Worm (Caenorhabditis elegans) whole organism, late embryonic: ENCODE results near the gene emc-6.

Source experiments
- C08G9.2 ChIP-seq: sonication (generic microtip); optimal IDR thresholded peaks from 2 replicates; lab custom pipeline; 2016; ENCODE audit warnings: mild to moderate bottlenecking, missing genetic modification characterization, moderate library complexity, missing compliant biosample characterization
- C38D4.7 ChIP-seq: fragments of 200-800 bp; sonication (Bioruptor generic); optimal IDR thresholded peaks from 2 replicates; lab custom pipeline; 2018; ENCODE audit warnings: mild to moderate bottlenecking, missing genetic modification characterization, moderate library complexity, missing compliant biosample characterization
- K09A11.1 ChIP-seq: sonication (generic microtip); optimal IDR thresholded peaks from 2 replicates; lab custom pipeline; 2017; ENCODE audit warnings: antibody characterized with exemption, mild to moderate bottlenecking, missing genetic modification characterization, missing compliant biosample characterization; ENCODE audit not compliant: insufficient read depth
- Y22D7AL.16 ChIP-seq: sonication (generic microtip); optimal IDR thresholded peaks from 2 replicates; lab custom pipeline; 2016; ENCODE audit warnings: missing genetic modification characterization, missing compliant biosample characterization
- ahr-1 ChIP-seq: sonication (generic microtip); optimal IDR thresholded peaks from 2 replicates; lab custom pipeline; 2016; ENCODE audit warnings: missing genetic modification characterization, missing compliant biosample characterization
- ama-1 ChIP-seq: fragments of 150-350 bp; optimal IDR thresholded peaks from 2 replicates; lab custom pipeline; 2014
- ceh-18 ChIP-seq: sonication (generic microtip); optimal IDR thresholded peaks from 2 replicates; lab custom pipeline; 2016; ENCODE audit warnings: missing genetic modification characterization, missing compliant biosample characterization
- ceh-22 ChIP-seq: sonication (generic microtip); optimal IDR thresholded peaks from 2 replicates; lab custom pipeline; 2017; ENCODE audit warnings: missing biosample characterization, missing genetic modification characterization
- ceh-30 ChIP-seq: fragments of 150-350 bp; optimal IDR thresholded peaks from 2 replicates; lab custom pipeline; 2014; ENCODE audit warnings: missing biosample characterization, missing genetic modification characterization
- ceh-31 ChIP-seq: sonication (generic microtip); optimal IDR thresholded peaks from 2 replicates; lab custom pipeline; 2016; ENCODE audit warnings: missing genetic modification characterization, missing compliant biosample characterization
- ceh-34 ChIP-seq: sonication (generic microtip); optimal IDR thresholded peaks from 2 replicates; lab custom pipeline; 2016; ENCODE audit warnings: mild to moderate bottlenecking, missing genetic modification characterization, missing compliant biosample characterization
- ceh-45 ChIP-seq: fragments of 200-800 bp; sonication (Bioruptor generic); IDR thresholded peaks from 2 replicates; pipeline ENCODE4 v1.3.6; 2022; ENCODE audit warnings: missing genetic modification reagents, missing genetic modification characterization, missing compliant biosample characterization
- dve-1 ChIP-seq: sonication (generic microtip); optimal IDR thresholded peaks from 2 replicates; lab custom pipeline; 2017; ENCODE audit warnings: antibody characterized with exemption, mild to moderate bottlenecking, missing genetic modification characterization, missing compliant biosample characterization
- elt-2 ChIP-seq: sonication (generic microtip); optimal IDR thresholded peaks from 2 replicates; lab custom pipeline; 2016; ENCODE audit warnings: missing genetic modification reagents, missing genetic modification characterization, missing compliant biosample characterization
- elt-4 ChIP-seq: sonication (generic microtip); optimal IDR thresholded peaks from 2 replicates; lab custom pipeline; 2016; ENCODE audit warnings: missing genetic modification characterization, missing compliant biosample characterization
- fkh-10 ChIP-seq: fragments of 150-350 bp; optimal IDR thresholded peaks from 2 replicates; lab custom pipeline; 2014; ENCODE audit warnings: missing biosample characterization, missing genetic modification reagents, missing genetic modification characterization
- gmeb-2 ChIP-seq: sonication (generic microtip); optimal IDR thresholded peaks from 2 replicates; lab custom pipeline; 2016; ENCODE audit warnings: missing genetic modification characterization, inconsistent platforms, missing compliant biosample characterization
- hlh-13 ChIP-seq: fragments of 200-800 bp; sonication (Bioruptor generic); optimal IDR thresholded peaks from 2 replicates; lab custom pipeline; 2018; ENCODE audit warnings: mild to moderate bottlenecking, missing genetic modification characterization, missing compliant biosample characterization
- lin-11 ChIP-seq: fragments of 200-800 bp; sonication (Bioruptor generic); optimal IDR thresholded peaks from 2 replicates; lab custom pipeline; 2018; ENCODE audit warnings: mild to moderate bottlenecking, missing genetic modification characterization, missing compliant biosample characterization
- nfya-1 ChIP-seq: sonication (generic microtip); optimal IDR thresholded peaks from 2 replicates; lab custom pipeline; 2017; ENCODE audit warnings: missing genetic modification characterization, mild to moderate bottlenecking, missing compliant biosample characterization, antibody characterized with exemption, moderate library complexity
- nhr-232 ChIP-seq: sonication (generic microtip); optimal IDR thresholded peaks from 2 replicates; lab custom pipeline; 2016; ENCODE audit warnings: missing genetic modification characterization, missing compliant biosample characterization
- odd-2 ChIP-seq: sonication (generic microtip); optimal IDR thresholded peaks from 2 replicates; lab custom pipeline; 2017; ENCODE audit warnings: antibody characterized with exemption, mild to moderate bottlenecking, missing genetic modification characterization, missing compliant biosample characterization
- pax-1 ChIP-seq: fragments of 150-350 bp; optimal IDR thresholded peaks from 2 replicates; lab custom pipeline; 2014; ENCODE audit warnings: missing biosample characterization, missing genetic modification characterization
- pha-2 ChIP-seq: sonication (generic microtip); optimal IDR thresholded peaks from 2 replicates; lab custom pipeline; 2017; ENCODE audit warnings: mild to moderate bottlenecking, missing genetic modification characterization, missing compliant biosample characterization
- pha-4 ChIP-seq: fragments of 150-350 bp; optimal IDR thresholded peaks from 2 replicates; lab custom pipeline; 2018; ENCODE audit warnings: missing biosample characterization, missing genetic modification reagents, missing genetic modification characterization
- pqm-1 ChIP-seq: sonication (generic microtip); optimal IDR thresholded peaks from 2 replicates; lab custom pipeline; 2016; ENCODE audit warnings: missing genetic modification characterization, missing compliant biosample characterization
- sox-2 ChIP-seq: fragments of 200-800 bp; sonication (Bioruptor generic); IDR thresholded peaks from 2 replicates; pipeline ENCODE4 v1.3.6; 2022; ENCODE audit warnings: missing genetic modification reagents, missing genetic modification characterization, missing compliant biosample characterization
- sox-4 ChIP-seq: sonication (generic microtip); optimal IDR thresholded peaks from 2 replicates; lab custom pipeline; 2017; ENCODE audit warnings: mild to moderate bottlenecking, missing genetic modification characterization, inconsistent platforms, missing compliant biosample characterization
- tbx-7 ChIP-seq: sonication (generic microtip); optimal IDR thresholded peaks from 2 replicates; lab custom pipeline; 2016; ENCODE audit warnings: missing genotype, missing genetic modification characterization, missing compliant biosample characterization
- ttx-3 ChIP-seq: sonication (generic microtip); optimal IDR thresholded peaks from 2 replicates; lab custom pipeline; 2016; ENCODE audit warnings: missing genetic modification reagents, missing genetic modification characterization, missing compliant biosample characterization
- unc-3 ChIP-seq, 2 experiments: fragments of 200-800 bp in 1 of 2; sonication (Bioruptor generic) in 1 of 2; sonication (generic microtip) in 1 of 2; conservative IDR thresholded peaks in 1 of 2; optimal IDR thresholded peaks in 1 of 2; 2 replicates each; pipeline versions ENCODE4 v1.3.6 to Lab custom; 2016 to 2022; ENCODE audit warnings: missing compliant biosample characterization in 2 of 2, missing genetic modification characterization in 2 of 2, missing genetic modification reagents in 1 of 2
- unc-42 ChIP-seq: sonication (generic microtip); optimal IDR thresholded peaks from 2 replicates; lab custom pipeline; 2016; ENCODE audit warnings: missing genotype, missing genetic modification characterization, missing compliant biosample characterization
- zip-5 ChIP-seq: sonication (generic microtip); optimal IDR thresholded peaks from 2 replicates; lab custom pipeline; 2016; ENCODE audit warnings: missing genetic modification characterization, missing compliant biosample characterization
- ztf-16 ChIP-seq: sonication (generic microtip); optimal IDR thresholded peaks from 2 replicates; lab custom pipeline; 2017; ENCODE audit warnings: missing genetic modification characterization, missing compliant biosample characterization

emc-6 gene

ce11 chrIV:7689326-7689725, 20.2 kb downstream of the emc-6 start:
- TF ChIP-seq nhr-232, result no peak
- no peak for TF ChIP-seq sox-2 (GFP tag; lab: Robert Waterston, UW)
- no peak for TF ChIP-seq tbx-7 (tag; lab: Kevin White, UChicago)
- no peak for TF ChIP-seq unc-42 (tag; lab: Kevin White, UChicago)
- no peak for TF ChIP-seq nfya-1 (tag; lab: Kevin White, UChicago)
- no peak for TF ChIP-seq Y22D7AL.16 (tag; lab: Kevin White, UChicago)
- no peak for TF ChIP-seq fkh-10 (GFP tag; lab: Kevin White, UChicago)
- TF ChIP-seq hlh-13 (GFP tag; lab: Kevin White, UChicago), result no peak
- TF ChIP-seq pha-2, result no peak
- no peak for TF ChIP-seq sox-4 (tag; lab: Kevin White, UChicago)
- TF ChIP-seq ceh-31 (tag; lab: Kevin White, UChicago), result no peak
- TF ChIP-seq dve-1 (tag; lab: Kevin White, UChicago), result no peak
- no peak for TF ChIP-seq ttx-3 (tag; lab: Kevin White, UChicago)
- no peak for TF ChIP-seq pqm-1

ce11 chrIV:7679120-7679519, 30.4 kb downstream of the emc-6 start:
- TF ChIP-seq elt-2 (peak; percentile 60), ceh-45 (no peak)

ce11 chrIV:7674874-7675273, 34.7 kb downstream of the emc-6 start, which contains the start of gene itr-1:
Gene itr-1, plus strand, starts transcription at chrIV:7675174.
- TF ChIP-seq sox-4 (tag; lab: Kevin White, UChicago) (no peak), odd-2 (tag; lab: Kevin White, UChicago) (no peak), zip-5 (tag; lab: Kevin White, UChicago) (no peak), unc-3 (GFP tag; conservative IDR thresholded peaks at IDR 0.05; lab: Robert Waterston, UW) (no peak), unc-3 (tag; optimal IDR thresholded peaks at IDR 0.05; lab: Kevin White, UChicago) (no peak), elt-4 (no peak), ceh-30 (no peak), pha-4 (tag; lab: Kevin White, UChicago) (no peak), C08G9.2 (tag; lab: Kevin White, UChicago) (no peak), ztf-16 (tag; lab: Kevin White, UChicago) (no peak), nfya-1 (tag; lab: Kevin White, UChicago) (no peak), gmeb-2 (tag; lab: Kevin White, UChicago) (no peak), ahr-1 (no peak)

ce11 chrIV:7672872-7673271, 36.7 kb downstream of the emc-6 start, which contains the start of gene C08G9.2:
Gene C08G9.2, minus strand, starts transcription at chrIV:7672972.
- TF ChIP-seq ahr-1, result no peak
- no peak for TF ChIP-seq ceh-34 (tag; lab: Kevin White, UChicago)
- TF ChIP-seq ztf-16 (tag; lab: Kevin White, UChicago), result no peak
- no peak for TF ChIP-seq ceh-18 (tag; lab: Kevin White, UChicago)
- TF ChIP-seq fkh-10 (GFP tag; lab: Kevin White, UChicago), result no peak
- TF ChIP-seq C38D4.7 (GFP tag; lab: Kevin White, UChicago), result no peak
- no peak for TF ChIP-seq ama-1 (lab: Kevin White, UChicago)
- TF ChIP-seq lin-11, result no peak
- TF ChIP-seq sox-4 (tag; lab: Kevin White, UChicago), result no peak
- no peak for TF ChIP-seq K09A11.1 (tag; lab: Kevin White, UChicago)
- TF ChIP-seq pax-1 (tag; lab: Kevin White, UChicago), result no peak

- TF ChIP-seq ceh-31 (tag; lab: Kevin White, UChicago) (peak; percentile 5), unc-42 (tag; lab: Kevin White, UChicago) (peak; percentile 74), ceh-22 (tag; lab: Kevin White, UChicago) (no peak), unc-3 (GFP tag; conservative IDR thresholded peaks at IDR 0.05; lab: Robert Waterston, UW) (peak; percentile 58; the same call in 1 of the 2 replicates), unc-3 (tag; optimal IDR thresholded peaks at IDR 0.05; lab: Kevin White, UChicago) (peak; percentile 93)
These were observed 46.5 kb downstream of the emc-6 start for ce11 chrIV:7663006-7663405.
